Worm (Caenorhabditis elegans) whole organism, early embryonic: ENCODE measurements around the gene R05H11.2.

ENCODE experiments used
- F13C5.2 ChIP-seq: sonication (generic microtip); optimal IDR thresholded peaks from 2 replicates; lab custom pipeline; 2017; ENCODE audit warnings: mild to moderate bottlenecking, missing genetic modification characterization, inconsistent platforms, missing compliant biosample characterization
- ama-1 ChIP-seq: fragments of 150-350 bp; optimal IDR thresholded peaks from 2 replicates; lab custom pipeline; 2014
- ceh-13 ChIP-seq: fragments of 200-800 bp; sonication (Bioruptor generic); optimal IDR thresholded peaks from 2 replicates; lab custom pipeline; 2018; ENCODE audit warnings: mild to moderate bottlenecking, missing genetic modification characterization, missing compliant biosample characterization
- ceh-36 ChIP-seq: sonication (generic microtip); optimal IDR thresholded peaks from 2 replicates; lab custom pipeline; 2016; ENCODE audit warnings: missing genetic modification characterization, inconsistent platforms, missing compliant biosample characterization
- flt-1 ChIP-seq: fragments of 200-800 bp; sonication (Bioruptor generic); IDR thresholded peaks from 2 replicates; pipeline ENCODE4 v1.3.6; 2022; ENCODE audit warnings: missing genetic modification characterization, missing compliant biosample characterization
- hnd-1 ChIP-seq: sonication (generic microtip); optimal IDR thresholded peaks from 2 replicates; lab custom pipeline; 2016; ENCODE audit warnings: missing genetic modification characterization, missing compliant biosample characterization
- sea-1 ChIP-seq: fragments of 200-800 bp; sonication (Bioruptor generic); conservative IDR thresholded peaks from 2 replicates; pipeline ENCODE4 v1.3.6; 2022; ENCODE audit warnings: missing genetic modification characterization, missing compliant biosample characterization

- TF ChIP-seq ceh-36: no peak
- no peak for TF ChIP-seq flt-1 (GFP tag; lab: Robert Waterston, UW)
- no peak for TF ChIP-seq ama-1 (lab: Kevin White, UChicago)
- no peak for TF ChIP-seq hnd-1 (tag; lab: Kevin White, UChicago)
- TF ChIP-seq ceh-13 (GFP tag; lab: Kevin White, UChicago): no peak
- TF ChIP-seq sea-1: no peak
- no peak for TF ChIP-seq F13C5.2 (tag; lab: Kevin White, UChicago)
These were observed 45.5 kb upstream of the R05H11.2 start for ce11 chrIII:6752612-6753011.
